Worm (Caenorhabditis elegans): Measurements from ENCODE around the gene egl-44.

DNA sequence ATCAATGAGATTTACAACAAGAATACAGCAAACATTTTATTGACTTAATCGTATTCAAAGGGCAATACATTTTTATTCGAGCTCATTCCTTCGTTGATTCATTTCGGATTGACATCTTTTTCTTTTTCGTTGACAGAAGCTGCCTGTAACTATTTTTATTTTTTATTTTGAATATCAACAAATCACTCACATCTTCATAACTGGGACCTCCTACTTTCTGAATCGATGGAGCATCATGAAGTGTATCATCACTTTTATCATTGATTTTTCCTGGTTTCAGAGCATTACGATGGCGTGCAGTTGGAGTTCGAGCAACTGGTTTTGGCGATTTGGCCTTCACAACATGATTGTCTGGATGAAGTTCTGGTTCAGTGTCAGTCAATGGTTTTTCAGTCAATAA lies 39.4 kb downstream of the egl-44 start, which contains the start of gene B0034.1:
- TF ChIP-seq snpc-4 (tag; optimal IDR thresholded peaks at IDR 0.05) (no peak), zag-1 (tag; optimal IDR thresholded peaks at IDR 0.05) (no peak)
